Fruit fly (Drosophila melanogaster): ENCODE results near the gene Cyp4d2.

DNA sequence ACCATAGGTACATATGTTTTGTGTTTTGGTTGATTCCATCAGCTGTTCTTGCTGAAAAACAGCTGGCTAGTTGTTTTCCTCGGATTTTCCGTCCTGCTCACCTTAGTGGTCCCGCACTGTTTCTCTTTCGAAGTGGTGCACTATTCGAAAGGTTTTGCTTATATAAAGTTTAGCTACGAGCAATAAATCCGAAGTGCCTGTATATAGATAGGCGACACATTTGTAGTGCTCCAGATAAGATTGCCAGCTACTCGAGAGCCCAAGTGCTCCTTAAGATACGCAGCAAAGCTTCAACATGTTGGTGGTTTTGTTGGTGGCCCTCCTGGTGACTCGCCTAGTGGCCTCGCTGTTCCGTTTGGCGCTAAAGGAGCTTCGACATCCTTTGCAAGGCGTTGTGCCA lies 3.0 kb downstream of the Cyp4d2 start, which contains the start of gene Cyp4ae1:
- TF ChIP-seq usp (GFP tag; optimal IDR thresholded peaks at IDR 0.05) (no peak), EcR (GFP tag; optimal IDR thresholded peaks at IDR 0.05) (no peak), Dll (optimal IDR thresholded peaks at IDR 0.05) (no peak), CG8478 (optimal IDR thresholded peaks at IDR 0.05) (no peak), pan (optimal IDR thresholded peaks at IDR 0.05) (no peak)

Data from whole organism.